Worm (Caenorhabditis elegans): ENCODE data around the gene K06A4.2.

K06A4.2 gene

ce11 chrV:9483738-9484256 is at the start of gene K06A4.2:
TSS of gene K06A4.2 (plus strand) at chrV:9484206.
- TF ChIP-seq B0310.2 (tag; optimal IDR thresholded peaks at IDR 0.05) (no peak), sea-1 (GFP tag; conservative IDR thresholded peaks at IDR 0.05) (no peak), tra-4 (tag; optimal IDR thresholded peaks at IDR 0.05) (no peak), tbx-11 (GFP tag; IDR thresholded peaks at IDR 0.05) (no peak), hnd-1 (tag; optimal IDR thresholded peaks at IDR 0.05) (no peak), F13C5.2 (tag; optimal IDR thresholded peaks at IDR 0.05) (no peak), tbx-37 (GFP tag; conservative IDR thresholded peaks at IDR 0.05) (no peak), ama-1 (optimal IDR thresholded peaks at IDR 0.05) (no peak), ceh-13 (GFP tag; optimal IDR thresholded peaks at IDR 0.05) (no peak), hmg-4 (GFP tag; optimal IDR thresholded peaks at IDR 0.05) (no peak), pes-1 (GFP tag; IDR thresholded peaks at IDR 0.05) (no peak), ets-7 (tag; optimal IDR thresholded peaks at IDR 0.05) (no peak)

- 0 out of 2 replicates have a peak, but pooled peaks have one; percentile 42 for TF ChIP-seq tbx-11 (GFP tag; IDR thresholded peaks at IDR 0.05)
Measured at ce11 chrV:9439315-9440002, 44.5 kb upstream of the K06A4.2 start, which contains the start of gene Y54B9A.1. TSS of gene Y54B9A.1 (minus strand) at chrV:9439549.

DNA sequence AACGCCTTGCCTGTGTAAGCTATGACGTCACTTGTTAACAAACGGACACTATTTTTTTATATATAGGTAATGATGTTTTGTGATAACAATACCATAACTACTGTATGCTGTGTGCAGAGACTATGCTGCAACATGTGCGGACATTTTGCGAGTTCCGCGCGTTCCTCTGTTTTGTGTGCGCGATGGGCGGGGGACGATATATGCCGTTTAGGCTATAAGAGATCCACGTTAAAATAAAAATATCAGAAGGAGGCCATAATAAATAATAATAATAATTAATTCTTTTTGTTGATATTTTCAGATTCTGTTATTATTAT is 44.0 kb upstream of the K06A4.2 start:
- TF ChIP-seq hmg-4 (GFP tag; optimal IDR thresholded peaks at IDR 0.05) (no peak), F13C5.2 (tag; optimal IDR thresholded peaks at IDR 0.05) (no peak), scrt-1 (GFP tag; IDR thresholded peaks at IDR 0.05) (no peak), aly-1 (tag; optimal IDR thresholded peaks at IDR 0.05) (no peak), pes-1 (GFP tag; IDR thresholded peaks at IDR 0.05) (no peak), tbx-37 (GFP tag; conservative IDR thresholded peaks at IDR 0.05) (no peak), ama-1 (optimal IDR thresholded peaks at IDR 0.05) (no peak), hmbx-1 (tag; optimal IDR thresholded peaks at IDR 0.05) (no peak), B0310.2 (tag; optimal IDR thresholded peaks at IDR 0.05) (no peak), tra-4 (tag; optimal IDR thresholded peaks at IDR 0.05) (no peak), sea-1 (GFP tag; conservative IDR thresholded peaks at IDR 0.05) (no peak), flt-1 (GFP tag; IDR thresholded peaks at IDR 0.05) (no peak), tbx-11 (GFP tag; IDR thresholded peaks at IDR 0.05) (no peak)

DNA sequence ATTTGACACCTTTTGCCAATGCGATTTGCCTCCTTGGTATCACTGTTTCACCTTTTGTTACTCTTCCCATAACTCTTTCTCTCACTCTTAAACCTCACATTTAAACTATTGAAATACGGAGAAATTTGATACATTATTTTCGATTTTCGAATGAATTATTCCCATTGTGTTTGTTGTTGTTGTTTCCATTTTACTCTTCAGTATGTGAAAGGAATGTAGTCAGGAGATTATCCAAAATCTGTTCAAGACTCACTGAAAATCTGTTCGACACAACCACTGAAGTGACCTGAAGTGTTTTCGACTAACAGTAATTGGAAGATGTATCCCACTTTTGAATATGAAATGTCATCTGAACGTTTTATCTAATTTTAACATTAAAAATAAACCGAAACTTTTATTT is 43.0 kb upstream of the K06A4.2 start:
- no peak for TF ChIP-seq hmbx-1 (tag; optimal IDR thresholded peaks at IDR 0.05)

DNA sequence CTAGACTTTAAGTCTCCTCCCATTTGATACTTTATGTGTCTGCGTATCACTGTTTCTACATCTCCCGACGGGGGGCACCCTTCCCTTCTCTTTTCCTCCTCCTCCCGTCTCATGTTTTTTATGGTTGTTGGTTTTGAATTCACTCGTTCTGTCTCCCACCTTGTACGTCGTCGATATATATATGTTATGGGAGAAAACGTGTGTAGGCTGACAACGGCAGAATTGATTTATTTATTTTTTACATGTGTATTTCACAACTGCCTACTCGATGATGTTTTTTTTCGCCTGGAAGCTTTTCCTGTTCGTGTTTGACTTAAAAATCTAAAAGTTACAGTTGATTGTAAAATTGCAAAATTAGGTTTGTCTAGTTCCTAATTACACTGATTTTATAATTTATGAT is 41.5 kb upstream of the K06A4.2 start:
- TF ChIP-seq ceh-36 (tag; optimal IDR thresholded peaks at IDR 0.05) (no peak), hmbx-1 (tag; optimal IDR thresholded peaks at IDR 0.05) (no peak), flt-1 (GFP tag; IDR thresholded peaks at IDR 0.05) (no peak), F13C5.2 (tag; optimal IDR thresholded peaks at IDR 0.05) (no peak), pes-1 (GFP tag; IDR thresholded peaks at IDR 0.05) (no peak), tbx-37 (GFP tag; conservative IDR thresholded peaks at IDR 0.05) (no peak), tbx-11 (GFP tag; IDR thresholded peaks at IDR 0.05) (no peak), sea-1 (GFP tag; conservative IDR thresholded peaks at IDR 0.05) (no peak), hnd-1 (tag; optimal IDR thresholded peaks at IDR 0.05) (no peak), tra-4 (tag; optimal IDR thresholded peaks at IDR 0.05) (no peak), scrt-1 (GFP tag; IDR thresholded peaks at IDR 0.05) (no peak), aly-1 (tag; optimal IDR thresholded peaks at IDR 0.05) (no peak), ceh-13 (GFP tag; optimal IDR thresholded peaks at IDR 0.05) (no peak), B0310.2 (tag; optimal IDR thresholded peaks at IDR 0.05) (no peak), hmg-4 (GFP tag; optimal IDR thresholded peaks at IDR 0.05) (no peak), ets-7 (tag; optimal IDR thresholded peaks at IDR 0.05) (no peak), ama-1 (optimal IDR thresholded peaks at IDR 0.05) (no peak)

ce11 chrV:9443109-9443508 is 40.9 kb upstream of the K06A4.2 start:
- TF ChIP-seq hmbx-1 (tag; optimal IDR thresholded peaks at IDR 0.05) (no peak), sea-1 (GFP tag; conservative IDR thresholded peaks at IDR 0.05) (no peak), aly-1 (tag; optimal IDR thresholded peaks at IDR 0.05) (no peak), ceh-36 (tag; optimal IDR thresholded peaks at IDR 0.05) (no peak), hmg-4 (GFP tag; optimal IDR thresholded peaks at IDR 0.05) (no peak), pes-1 (GFP tag; IDR thresholded peaks at IDR 0.05) (no peak), ets-7 (tag; optimal IDR thresholded peaks at IDR 0.05) (no peak), F13C5.2 (tag; optimal IDR thresholded peaks at IDR 0.05) (no peak)

- no peak for TF ChIP-seq hmg-4 (GFP tag; optimal IDR thresholded peaks at IDR 0.05)
- no peak for TF ChIP-seq B0310.2 (tag; optimal IDR thresholded peaks at IDR 0.05)
- no peak for TF ChIP-seq scrt-1 (GFP tag; IDR thresholded peaks at IDR 0.05)
- TF ChIP-seq tbx-37 (GFP tag; conservative IDR thresholded peaks at IDR 0.05) = no peak
- no peak for TF ChIP-seq hmbx-1 (tag; optimal IDR thresholded peaks at IDR 0.05)
- TF ChIP-seq sea-1 (GFP tag; conservative IDR thresholded peaks at IDR 0.05) = no peak
- no peak for TF ChIP-seq hnd-1 (tag; optimal IDR thresholded peaks at IDR 0.05)
- TF ChIP-seq ama-1 (optimal IDR thresholded peaks at IDR 0.05) = no peak
- TF ChIP-seq pes-1 (GFP tag; IDR thresholded peaks at IDR 0.05) = no peak
- no peak for TF ChIP-seq tra-4 (tag; optimal IDR thresholded peaks at IDR 0.05)
- TF ChIP-seq aly-1 (tag; optimal IDR thresholded peaks at IDR 0.05) = no peak
- no peak for TF ChIP-seq flt-1 (GFP tag; IDR thresholded peaks at IDR 0.05)
- TF ChIP-seq ceh-13 (GFP tag; optimal IDR thresholded peaks at IDR 0.05) = no peak
- no peak for TF ChIP-seq ceh-36 (tag; optimal IDR thresholded peaks at IDR 0.05)
- TF ChIP-seq F13C5.2 (tag; optimal IDR thresholded peaks at IDR 0.05) = no peak
- TF ChIP-seq tbx-11 (GFP tag; IDR thresholded peaks at IDR 0.05) = no peak
- TF ChIP-seq ets-7 (tag; optimal IDR thresholded peaks at IDR 0.05) = no peak
Measured at ce11 chrV:9443748-9444147, 40.3 kb upstream of the K06A4.2 start, which contains the start of gene wdr-62. TSS of gene wdr-62 (plus strand) at chrV:9444048.

DNA sequence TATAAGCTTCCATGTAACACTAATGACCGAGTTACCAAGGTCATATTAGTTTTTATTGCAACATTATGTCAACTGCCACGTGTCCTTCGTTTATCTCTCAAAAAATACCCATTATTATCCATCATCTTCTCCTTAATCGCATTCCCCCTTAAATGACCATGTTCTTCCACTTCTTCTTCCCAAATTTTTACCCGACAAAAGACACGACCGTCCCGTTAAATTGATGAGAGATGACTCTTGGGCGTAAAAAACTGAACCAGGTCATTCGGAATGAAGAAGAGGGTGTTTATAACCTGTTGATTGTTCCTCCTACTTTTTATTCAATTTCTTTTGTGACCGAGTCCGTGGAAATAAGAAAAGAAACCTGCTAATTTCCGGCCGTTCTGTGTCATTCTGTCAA is 39.4 kb upstream of the K06A4.2 start:
- TF ChIP-seq sea-1 (GFP tag; conservative IDR thresholded peaks at IDR 0.05) (no peak), hmbx-1 (tag; optimal IDR thresholded peaks at IDR 0.05) (no peak), ceh-36 (tag; optimal IDR thresholded peaks at IDR 0.05) (no peak), ceh-13 (GFP tag; optimal IDR thresholded peaks at IDR 0.05) (no peak), ets-7 (tag; optimal IDR thresholded peaks at IDR 0.05) (no peak), pes-1 (GFP tag; IDR thresholded peaks at IDR 0.05) (no peak), ama-1 (optimal IDR thresholded peaks at IDR 0.05) (no peak), hmg-4 (GFP tag; optimal IDR thresholded peaks at IDR 0.05) (no peak), flt-1 (GFP tag; IDR thresholded peaks at IDR 0.05) (no peak), hnd-1 (tag; optimal IDR thresholded peaks at IDR 0.05) (no peak), F13C5.2 (tag; optimal IDR thresholded peaks at IDR 0.05) (no peak), tbx-11 (GFP tag; IDR thresholded peaks at IDR 0.05) (no peak), tbx-37 (GFP tag; conservative IDR thresholded peaks at IDR 0.05) (no peak), aly-1 (tag; optimal IDR thresholded peaks at IDR 0.05) (no peak), scrt-1 (GFP tag; IDR thresholded peaks at IDR 0.05) (no peak), tra-4 (tag; optimal IDR thresholded peaks at IDR 0.05) (no peak), B0310.2 (tag; optimal IDR thresholded peaks at IDR 0.05) (no peak)
